Worm (Caenorhabditis elegans): ENCODE results near the gene srh-207.

DNA sequence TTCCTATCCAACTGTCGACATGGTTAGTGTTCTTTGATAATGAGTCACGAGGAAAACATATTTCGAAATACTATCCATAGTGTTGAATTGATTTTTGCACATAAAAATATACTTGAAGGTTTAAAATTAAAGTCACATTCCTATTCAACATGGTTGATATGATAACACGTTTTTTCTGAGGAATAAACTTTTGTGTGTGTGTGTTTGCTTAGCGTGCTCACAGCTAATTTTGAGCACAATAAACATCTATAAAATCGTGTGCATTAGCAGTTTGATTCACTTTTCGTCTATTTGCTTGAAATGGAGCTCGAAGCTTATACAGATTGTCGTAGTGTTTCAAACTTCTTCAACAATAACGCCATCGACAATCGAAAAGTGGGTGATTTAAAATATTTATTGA is 46.5 kb upstream of the srh-207 start, which contains the start of gene ZK228.10:
- TF ChIP-seq unc-39 (tag; optimal IDR thresholded peaks at IDR 0.05) (no peak), ceh-28 (tag; optimal IDR thresholded peaks at IDR 0.05) (no peak)

Measured in whole organism, L3 larva.